Worm (Caenorhabditis elegans): ENCODE results near the gene srbc-29.
A peak's percentile ranks its signal among the peaks of the same experiment; 100 is the strongest.

Gene srbc-29

ce11 chrV:3509878-3510277, 39.2 kb upstream of the srbc-29 start, which contains the start of gene str-228:
TSS of gene str-228 (plus strand) at chrV:3510178.
- TF ChIP-seq ama-1 (optimal IDR thresholded peaks at IDR 0.05) = no peak
- TF ChIP-seq ama-1 (GFP tag; optimal IDR thresholded peaks at IDR 0.05) = no peak
- TF ChIP-seq F39B2.1 (GFP tag; IDR thresholded peaks at IDR 0.05) = no peak
- TF ChIP-seq bed-1 (GFP tag; IDR thresholded peaks at IDR 0.05) = no peak
- no peak for TF ChIP-seq ceh-100 (GFP tag; IDR thresholded peaks at IDR 0.05)
- no peak for TF ChIP-seq F10E7.11 (tag; optimal IDR thresholded peaks at IDR 0.05)
- no peak for TF ChIP-seq nfya-1 (tag; optimal IDR thresholded peaks at IDR 0.05; ENCODE audit: borderline replicate concordance, insufficient read depth)
- TF ChIP-seq fkh-3 (tag; optimal IDR thresholded peaks at IDR 0.05) = no peak
- TF ChIP-seq C06A6.2 (GFP tag; conservative IDR thresholded peaks at IDR 0.05) = no peak
- no peak for TF ChIP-seq aptf-2 (GFP tag; conservative IDR thresholded peaks at IDR 0.05)
- TF ChIP-seq madf-6 (GFP tag; IDR thresholded peaks at IDR 0.05) = no peak
- TF ChIP-seq ztf-6 (GFP tag; IDR thresholded peaks at IDR 0.05) = no peak
- TF ChIP-seq mxl-1 (tag; optimal IDR thresholded peaks at IDR 0.05) = no peak
- TF ChIP-seq tbx-9 (tag; optimal IDR thresholded peaks at IDR 0.05; ENCODE audit: borderline replicate concordance) = no peak
- TF ChIP-seq lin-54 (GFP tag; optimal IDR thresholded peaks at IDR 0.05) = no peak
- TF ChIP-seq mel-28 (tag; optimal IDR thresholded peaks at IDR 0.05; ENCODE audit: borderline replicate concordance) = no peak
- TF ChIP-seq atf-7 (tag; optimal IDR thresholded peaks at IDR 0.05) = no peak
- no peak for TF ChIP-seq Y56A3A.18 (GFP tag; IDR thresholded peaks at IDR 0.05)
- TF ChIP-seq F57A8.1 (GFP tag; optimal IDR thresholded peaks at IDR 0.05) = no peak

ce11 chrV:3507691-3508090, 37.0 kb upstream of the srbc-29 start, which contains the start of gene str-225:
TSS of gene str-225 (plus strand) at chrV:3507822.
- no peak for TF ChIP-seq ztf-6 (GFP tag; IDR thresholded peaks at IDR 0.05)
- TF ChIP-seq hrde-1 (tag; optimal IDR thresholded peaks at IDR 0.05; ENCODE audit: borderline replicate concordance) = no peak
- TF ChIP-seq unc-130 (GFP tag; optimal IDR thresholded peaks at IDR 0.05) = no peak
- TF ChIP-seq madf-6 (GFP tag; IDR thresholded peaks at IDR 0.05) = no peak
- TF ChIP-seq ceh-58 (GFP tag; IDR thresholded peaks at IDR 0.05) = no peak
- TF ChIP-seq tbp1 (GFP tag; optimal IDR thresholded peaks at IDR 0.05) = no peak
- TF ChIP-seq hsf-1 (GFP tag; IDR thresholded peaks at IDR 0.05) = no peak

ce11 chrV:3506252-3506651, 35.6 kb upstream of the srbc-29 start, which contains the start of gene ugt-64:
TSS of gene ugt-64 (minus strand) at chrV:3506352.
- TF ChIP-seq lsl-1 (GFP tag; optimal IDR thresholded peaks at IDR 0.05) = peak; percentile 24

ce11 chrV:3505745-3506144, 35.1 kb upstream of the srbc-29 start:
- TF ChIP-seq tbp1 (GFP tag; optimal IDR thresholded peaks at IDR 0.05) (peak; percentile 21), attf-6 (GFP tag; IDR thresholded peaks at IDR 0.05) (no peak), nhr-80 (tag; optimal IDR thresholded peaks at IDR 0.05) (peak; percentile 79), nhr-179 (tag; optimal IDR thresholded peaks at IDR 0.05) (no peak), unc-62 (GFP tag; optimal IDR thresholded peaks at IDR 0.05) (peak; percentile 62), pha-4 (tag; optimal IDR thresholded peaks at IDR 0.05) (peak; percentile 48), atf-7 (tag; optimal IDR thresholded peaks at IDR 0.05) (peak; percentile 26)

ce11 chrV:3502038-3502437, 31.4 kb upstream of the srbc-29 start, which contains the start of the genes C07G3.8 and C07G3.10:
TSS of gene C07G3.8 (minus strand) at chrV:3502138.
TSS of gene C07G3.10 (plus strand) at chrV:3502307.
- TF ChIP-seq ceh-27 (GFP tag; optimal IDR thresholded peaks at IDR 0.05) = no peak
- TF ChIP-seq Y56A3A.18 (GFP tag; IDR thresholded peaks at IDR 0.05) = no peak

- no peak for TF ChIP-seq ceh-58 (GFP tag; IDR thresholded peaks at IDR 0.05)
- no peak for TF ChIP-seq sdz-38 (tag; optimal IDR thresholded peaks at IDR 0.05)
- no peak for TF ChIP-seq let-526 (GFP tag; IDR thresholded peaks at IDR 0.05)
Observed at ce11 chrV:3496880-3497279, 26.2 kb upstream of the srbc-29 start, which contains the start of gene C07G3.15. TSS of gene C07G3.15 (minus strand) at chrV:3496980.

Measured in whole organism, young adult.